Worm (Caenorhabditis elegans) whole organism, mixed stage, embryonic: ENCODE results near the gene T23E1.1.
A peak's percentile ranks its signal among the peaks of the same experiment; 100 is the strongest.

ENCODE experiments used
- M03D4.4 ChIP-seq: sonication (generic microtip); optimal IDR thresholded peaks from 2 replicates; lab custom pipeline; 2017; ENCODE audit warnings: mild to moderate bottlenecking, missing genetic modification characterization, missing compliant biosample characterization
- bed-3 ChIP-seq: fragments of 200-800 bp; sonication (Bioruptor generic); optimal IDR thresholded peaks from 3 replicates; lab custom pipeline; 2018; ENCODE audit warnings: mild to moderate bottlenecking, missing genetic modification characterization, moderate library complexity, missing compliant biosample characterization
- blmp-1 ChIP-seq: fragments of 150-350 bp; optimal IDR thresholded peaks from 2 replicates; lab custom pipeline; 2014; ENCODE audit warnings: missing biosample characterization, missing genetic modification characterization
- ceh-39 ChIP-seq: fragments of 150-350 bp; optimal IDR thresholded peaks from 2 replicates; lab custom pipeline; 2014; ENCODE audit warnings: missing biosample characterization, missing genetic modification characterization
- ceh-43 ChIP-seq: fragments of 200-800 bp; sonication (Bioruptor generic); optimal IDR thresholded peaks from 2 replicates; lab custom pipeline; 2018; ENCODE audit warnings: mild to moderate bottlenecking, missing genetic modification characterization, moderate library complexity, missing compliant biosample characterization
- ceh-83 ChIP-seq: fragments of 200-800 bp; sonication (Bioruptor generic); optimal IDR thresholded peaks from 2 replicates; lab custom pipeline; 2018; ENCODE audit warnings: mild to moderate bottlenecking, missing genetic modification characterization, missing compliant biosample characterization
- ces-1 ChIP-seq: fragments of 150-350 bp; optimal IDR thresholded peaks from 2 replicates; lab custom pipeline; 2014; ENCODE audit warnings: missing biosample characterization, missing genetic modification reagents, missing genetic modification characterization
- cnd-1 ChIP-seq: fragments of 200-800 bp; sonication (Bioruptor generic); optimal IDR thresholded peaks from 2 replicates; lab custom pipeline; 2018; ENCODE audit warnings: mild to moderate bottlenecking, missing genetic modification characterization, missing compliant biosample characterization
- drap-1 ChIP-seq: fragments of 200-800 bp; sonication (Bioruptor generic); optimal IDR thresholded peaks from 3 replicates; lab custom pipeline; 2018; ENCODE audit warnings: mild to moderate bottlenecking, missing genetic modification characterization, missing compliant biosample characterization
- elt-1 ChIP-seq: sonication (generic microtip); optimal IDR thresholded peaks from 2 replicates; lab custom pipeline; 2017; ENCODE audit warnings: missing genetic modification characterization, mild to moderate bottlenecking, missing compliant biosample characterization, antibody characterized with exemption, moderate library complexity, borderline replicate concordance; ENCODE audit not compliant: insufficient read depth
- elt-3 ChIP-seq: fragments of 150-350 bp; optimal IDR thresholded peaks from 2 replicates; lab custom pipeline; 2014; ENCODE audit warnings: missing biosample characterization, missing genetic modification characterization
- hlh-1 ChIP-seq: fragments of 150-350 bp; optimal IDR thresholded peaks from 2 replicates; lab custom pipeline; 2014; ENCODE audit warnings: missing biosample characterization, missing genetic modification reagents, missing genetic modification characterization
- lin-13 ChIP-seq: fragments of 150-350 bp; optimal IDR thresholded peaks from 2 replicates; lab custom pipeline; 2014; ENCODE audit warnings: missing biosample characterization, missing genetic modification characterization
- lsy-2 ChIP-seq: fragments of 150-350 bp; optimal IDR thresholded peaks from 2 replicates; lab custom pipeline; 2014; ENCODE audit warnings: missing biosample characterization, missing genetic modification characterization
- mab-5 ChIP-seq: fragments of 150-350 bp; optimal IDR thresholded peaks from 2 replicates; lab custom pipeline; 2014; ENCODE audit warnings: missing biosample characterization, missing genetic modification characterization
- mep-1 ChIP-seq: fragments of 150-350 bp; optimal IDR thresholded peaks from 2 replicates; lab custom pipeline; 2017; ENCODE audit warnings: missing biosample characterization, missing genetic modification reagents, missing genetic modification characterization, inconsistent platforms
- nhr-12 ChIP-seq: fragments of 150-350 bp; optimal IDR thresholded peaks from 2 replicates; lab custom pipeline; 2014; ENCODE audit warnings: missing biosample characterization, missing genetic modification characterization
- nhr-2 ChIP-seq: fragments of 150-350 bp; optimal IDR thresholded peaks from 2 replicates; lab custom pipeline; 2014; ENCODE audit warnings: missing biosample characterization, missing genetic modification characterization
- nhr-237 ChIP-seq: fragments of 150-350 bp; optimal IDR thresholded peaks from 2 replicates; lab custom pipeline; 2014; ENCODE audit warnings: missing biosample characterization, missing genetic modification characterization
- nhr-28 ChIP-seq: fragments of 150-350 bp; optimal IDR thresholded peaks from 2 replicates; lab custom pipeline; 2014; ENCODE audit warnings: missing biosample characterization, missing genetic modification characterization
- sem-2 ChIP-seq: fragments of 200-800 bp; sonication (Bioruptor generic); optimal IDR thresholded peaks from 2 replicates; lab custom pipeline; 2018; ENCODE audit warnings: mild to moderate bottlenecking, missing genetic modification characterization, missing compliant biosample characterization
- snpc-4 ChIP-seq: fragments of 150-350 bp; optimal IDR thresholded peaks from 2 replicates; lab custom pipeline; 2014; ENCODE audit warnings: missing biosample characterization, missing genetic modification characterization
- sptf-1 ChIP-seq: sonication (generic microtip); optimal IDR thresholded peaks from 2 replicates; lab custom pipeline; 2017; ENCODE audit warnings: mild to moderate bottlenecking, missing genetic modification characterization, moderate library complexity, missing compliant biosample characterization
- tbx-8 ChIP-seq: fragments of 200-800 bp; sonication (Bioruptor generic); optimal IDR thresholded peaks from 2 replicates; lab custom pipeline; 2018; ENCODE audit warnings: mild to moderate bottlenecking, missing genetic modification characterization, moderate library complexity, missing compliant biosample characterization
- unc-120 ChIP-seq: sonication (generic microtip); optimal IDR thresholded peaks from 2 replicates; lab custom pipeline; 2017; ENCODE audit warnings: missing genetic modification characterization, missing compliant biosample characterization; ENCODE audit not compliant: poor library complexity, severe bottlenecking
- unc-39 ChIP-seq: fragments of 150-350 bp; optimal IDR thresholded peaks from 2 replicates; lab custom pipeline; 2014; ENCODE audit warnings: missing biosample characterization, missing genetic modification characterization
- unc-62 ChIP-seq: fragments of 150-350 bp; optimal IDR thresholded peaks from 2 replicates; lab custom pipeline; 2014; ENCODE audit warnings: missing biosample characterization, missing genetic modification reagents, missing genetic modification characterization
- zip-8 ChIP-seq: fragments of 150-350 bp; optimal IDR thresholded peaks from 2 replicates; lab custom pipeline; 2014; ENCODE audit warnings: missing biosample characterization, missing genetic modification characterization
- ztf-11 ChIP-seq: fragments of 150-350 bp; optimal IDR thresholded peaks from 2 replicates; lab custom pipeline; 2014; ENCODE audit warnings: missing biosample characterization, missing genetic modification characterization

T23E1.1 gene

DNA sequence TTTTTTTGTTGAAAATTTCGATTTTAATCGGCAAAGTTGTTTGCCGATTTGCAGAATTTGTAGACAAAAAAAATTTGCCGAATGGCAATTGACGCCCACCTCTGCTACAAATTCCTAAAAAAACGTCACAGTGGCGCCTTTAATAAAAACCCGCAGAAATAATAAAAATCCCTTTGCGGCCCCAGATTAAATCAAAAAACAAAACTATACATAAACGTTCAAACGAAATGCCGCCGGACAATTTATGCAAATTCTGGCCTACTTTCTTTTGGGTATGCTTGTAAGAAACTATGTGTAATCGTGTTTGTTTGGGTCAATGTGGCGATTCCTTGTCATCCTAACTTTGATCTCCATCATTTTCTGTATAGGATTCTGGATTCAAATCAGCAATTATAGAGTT, at the start of gene T23E1.1:
TSS of gene T23E1.1 (plus strand) at position 301 of the 400 bp plus-strand sequence.
- TF ChIP-seq cnd-1 (tag; lab: Kevin White, UChicago): no peak
- TF ChIP-seq ztf-11 (tag; lab: Kevin White, UChicago): no peak
- TF ChIP-seq nhr-28: no peak
- no peak for TF ChIP-seq bed-3 (GFP tag; lab: Kevin White, UChicago)
- no peak for TF ChIP-seq lsy-2
- TF ChIP-seq ceh-43 (GFP tag; lab: Kevin White, UChicago): no peak
- TF ChIP-seq snpc-4 (tag; lab: Kevin White, UChicago): no peak
- TF ChIP-seq ceh-83 (GFP tag; lab: Kevin White, UChicago): no peak
- TF ChIP-seq tbx-8: no peak
- no peak for TF ChIP-seq nhr-237 (tag; lab: Kevin White, UChicago)
- TF ChIP-seq unc-62: no peak
- TF ChIP-seq ces-1 (GFP tag; lab: Kevin White, UChicago): no peak
- TF ChIP-seq sem-2 (GFP tag; lab: Kevin White, UChicago): no peak
- TF ChIP-seq nhr-2: no peak
- TF ChIP-seq sptf-1: no peak
- no peak for TF ChIP-seq blmp-1 (tag; lab: Kevin White, UChicago)
- TF ChIP-seq hlh-1 (tag; lab: Kevin White, UChicago): no peak
- no peak for TF ChIP-seq lin-13 (tag; lab: Kevin White, UChicago)
- TF ChIP-seq mep-1 (tag; lab: Kevin White, UChicago): no peak

DNA sequence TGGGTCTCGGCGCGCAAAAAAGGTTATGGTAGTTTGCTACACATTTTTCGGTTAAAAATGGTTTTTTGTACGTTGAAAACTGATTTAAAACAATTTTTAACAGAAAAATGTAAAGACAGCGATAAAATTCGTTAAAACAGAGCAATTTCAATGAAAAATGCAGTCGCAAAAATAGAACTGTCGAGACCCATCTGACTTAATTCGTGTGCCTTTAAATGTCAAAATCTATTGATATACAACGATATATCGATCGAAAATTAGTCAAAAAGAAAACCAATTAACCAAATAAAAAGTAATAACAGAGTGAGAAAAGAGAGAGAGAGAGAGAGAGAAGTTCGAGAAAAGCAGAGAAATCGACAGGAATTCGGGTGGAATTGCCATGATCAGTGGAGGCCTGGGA, 30.1 kb upstream of the T23E1.1 start:
- no peak for TF ChIP-seq lsy-2
- no peak for TF ChIP-seq elt-1 (tag; lab: Kevin White, UChicago)
- TF ChIP-seq bed-3 (GFP tag; lab: Kevin White, UChicago): no peak
- TF ChIP-seq sem-2 (GFP tag; lab: Kevin White, UChicago): no peak
- no peak for TF ChIP-seq unc-62
- no peak for TF ChIP-seq nhr-12 (tag; lab: Kevin White, UChicago)
- TF ChIP-seq M03D4.4 (tag; lab: Kevin White, UChicago): no peak
- no peak for TF ChIP-seq elt-3 (tag; lab: Kevin White, UChicago)
- TF ChIP-seq mab-5 (tag; lab: Kevin White, UChicago): no peak
- no peak for TF ChIP-seq nhr-2
- no peak for TF ChIP-seq zip-8
- TF ChIP-seq nhr-28: no peak
- TF ChIP-seq unc-120 (tag; lab: Kevin White, UChicago): no peak
- no peak for TF ChIP-seq unc-39
- no peak for TF ChIP-seq ztf-11 (tag; lab: Kevin White, UChicago)
- TF ChIP-seq mep-1 (tag; lab: Kevin White, UChicago): no peak

DNA sequence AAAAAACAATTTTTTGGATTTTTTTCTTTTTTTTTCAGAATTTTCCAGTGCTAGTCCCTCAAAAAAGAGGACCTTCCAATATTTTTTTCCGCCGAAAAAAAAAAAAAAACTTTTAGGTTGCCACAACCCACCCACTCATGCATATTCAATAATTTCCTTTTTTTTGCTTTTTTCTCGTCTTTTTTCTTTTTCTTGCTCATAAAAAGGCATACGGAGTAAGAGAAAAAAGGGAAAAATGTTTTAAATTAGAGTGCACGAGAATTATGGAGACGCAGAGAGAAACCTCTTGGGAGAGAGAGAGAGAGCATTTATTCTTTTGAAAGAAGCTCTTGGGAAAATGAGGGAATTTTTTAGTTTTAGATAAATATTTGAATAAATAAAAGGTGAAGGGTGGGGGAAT, 23.2 kb upstream of the T23E1.1 start:
- TF ChIP-seq drap-1 (GFP tag; lab: Kevin White, UChicago) (no peak), unc-39 (no peak), ces-1 (GFP tag; lab: Kevin White, UChicago) (peak; percentile 72)

DNA sequence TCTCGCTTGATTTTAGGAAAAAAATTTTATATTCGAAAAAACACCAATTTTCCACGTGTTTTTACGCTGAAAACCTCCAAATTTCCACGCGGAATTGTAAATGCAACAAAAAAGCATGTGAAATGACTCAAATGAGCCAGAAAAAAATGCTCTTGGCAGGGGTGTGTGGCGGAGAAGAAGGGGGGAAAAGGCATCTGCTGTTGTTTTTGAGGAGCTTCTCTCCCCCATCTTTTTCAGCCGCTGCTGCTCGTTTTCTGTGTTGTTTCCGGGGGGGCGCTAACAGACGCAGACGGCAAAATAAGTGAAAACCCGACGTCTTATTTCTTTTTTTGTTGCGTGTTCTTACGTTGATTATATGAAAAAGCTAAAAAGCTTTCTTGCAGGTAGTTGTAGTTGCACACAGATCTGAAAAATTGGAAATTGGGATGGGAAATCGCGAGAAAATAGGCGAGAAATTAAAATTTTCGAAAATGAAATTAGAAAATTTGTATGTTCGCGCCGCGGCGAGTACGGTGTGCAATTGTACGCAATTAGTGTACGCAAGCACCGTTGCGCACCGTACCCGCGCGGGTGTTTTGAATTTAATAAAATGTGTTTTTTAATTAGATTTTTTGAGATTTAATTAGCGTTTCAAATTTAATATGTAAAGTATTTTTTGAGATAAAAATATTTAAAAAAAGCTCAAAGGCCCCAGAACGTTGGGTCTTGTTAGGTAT, 19.1 kb upstream of the T23E1.1 start:
- TF ChIP-seq ceh-39 (no peak), lsy-2 (peak; percentile 57), snpc-4 (tag; lab: Kevin White, UChicago) (no peak), hlh-1 (tag; lab: Kevin White, UChicago) (peak; percentile 13)

DNA sequence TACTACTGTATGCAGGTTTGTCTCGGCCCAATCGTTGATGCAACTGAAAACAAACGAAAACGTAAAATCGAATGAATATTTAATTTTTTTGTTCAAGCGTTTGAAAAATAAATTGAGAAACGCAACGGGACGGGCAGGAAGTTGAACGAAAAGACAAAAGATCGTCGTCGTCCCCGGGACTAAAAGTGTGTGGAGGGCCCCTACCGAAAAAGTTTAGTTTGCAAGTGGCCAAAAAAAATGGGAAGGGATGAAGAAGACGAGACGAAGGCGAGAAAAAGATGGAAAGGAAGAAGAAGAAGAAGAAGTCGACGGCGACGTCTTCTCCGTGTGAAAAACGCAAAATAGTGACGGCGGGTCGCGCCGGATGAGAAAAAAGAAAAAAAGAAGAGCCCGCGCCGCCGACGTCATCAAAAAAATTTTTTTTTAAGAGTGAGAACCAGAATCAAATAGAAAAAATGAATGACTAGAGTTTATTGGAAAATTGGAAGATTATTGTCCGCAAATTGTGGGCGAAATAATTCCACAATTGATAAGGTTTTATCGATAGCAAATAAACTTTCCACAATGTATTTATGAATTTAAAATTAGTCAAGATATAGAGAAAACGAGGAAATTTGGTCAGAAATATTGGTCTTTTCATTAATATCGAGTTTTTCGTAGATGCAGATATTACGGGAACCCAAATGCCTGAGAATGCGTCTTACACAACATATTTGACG, 17.9 kb upstream of the T23E1.1 start, which contains the start of gene mca-3:
TSS of gene mca-3 (minus strand) at position 51 of the 719 bp plus-strand sequence.
- TF ChIP-seq cnd-1 (tag; lab: Kevin White, UChicago) (no peak), ztf-11 (tag; lab: Kevin White, UChicago) (no peak), mab-5 (tag; lab: Kevin White, UChicago) (no peak), M03D4.4 (tag; lab: Kevin White, UChicago) (no peak), sptf-1 (no peak), ceh-83 (GFP tag; lab: Kevin White, UChicago) (no peak), snpc-4 (tag; lab: Kevin White, UChicago) (no peak), drap-1 (GFP tag; lab: Kevin White, UChicago) (no peak), hlh-1 (tag; lab: Kevin White, UChicago) (no peak)
